Worm (Caenorhabditis elegans) whole organism, L2 larva: ENCODE data around the gene C27H5.6.
A peak's percentile ranks its signal among the peaks of the same experiment; 100 is the strongest.

ENCODE experiments used
- C34F6.9 ChIP-seq: fragments of 150-350 bp; optimal IDR thresholded peaks from 2 replicates; lab custom pipeline; 2014; ENCODE audit warnings: missing biosample characterization, missing genetic modification characterization
- F13H6.1 ChIP-seq: sonication (generic microtip); optimal IDR thresholded peaks from 2 replicates; lab custom pipeline; 2016; ENCODE audit warnings: missing genetic modification characterization, missing compliant biosample characterization
- R02D3.7 ChIP-seq: fragments of 150-350 bp; optimal IDR thresholded peaks from 2 replicates; lab custom pipeline; 2014; ENCODE audit warnings: missing biosample characterization, missing genetic modification characterization
- Y55F3AM.14 ChIP-seq: fragments of 200-800 bp; sonication (Bioruptor generic); optimal IDR thresholded peaks from 2 replicates; lab custom pipeline; 2018; ENCODE audit warnings: mild to moderate bottlenecking, missing genetic modification characterization, missing compliant biosample characterization
- alr-1 ChIP-seq: fragments of 150-350 bp; optimal IDR thresholded peaks from 2 replicates; lab custom pipeline; 2014; ENCODE audit warnings: missing biosample characterization, missing genetic modification characterization
- blmp-1 ChIP-seq: sonication (generic microtip); optimal IDR thresholded peaks from 2 replicates; lab custom pipeline; 2017; ENCODE audit warnings: missing genetic modification characterization, mild to moderate bottlenecking, missing compliant biosample characterization, antibody characterized with exemption, moderate library complexity; ENCODE audit not compliant: insufficient read depth
- ceh-16 ChIP-seq: fragments of 150-350 bp; optimal IDR thresholded peaks from 2 replicates; lab custom pipeline; 2014; ENCODE audit warnings: missing biosample characterization, missing genetic modification characterization
- ceh-82 ChIP-seq: fragments of 150-350 bp; optimal IDR thresholded peaks from 2 replicates; lab custom pipeline; 2014; ENCODE audit warnings: missing biosample characterization, missing genetic modification characterization
- crh-2 ChIP-seq: sonication (generic microtip); optimal IDR thresholded peaks from 2 replicates; lab custom pipeline; 2017; ENCODE audit warnings: missing biosample characterization, missing genetic modification characterization
- dmd-4 ChIP-seq: sonication (generic microtip); optimal IDR thresholded peaks from 2 replicates; lab custom pipeline; 2017; ENCODE audit warnings: missing biosample characterization, missing genetic modification characterization
- egl-27 ChIP-seq: sonication (generic microtip); optimal IDR thresholded peaks from 3 replicates; lab custom pipeline; 2017; ENCODE audit warnings: missing biosample characterization, missing genetic modification reagents, missing genetic modification characterization
- elt-1 ChIP-seq: fragments of 150-350 bp; optimal IDR thresholded peaks from 2 replicates; lab custom pipeline; 2014; ENCODE audit warnings: missing biosample characterization, missing genetic modification characterization
- fos-1 ChIP-seq: fragments of 150-350 bp; optimal IDR thresholded peaks from 2 replicates; lab custom pipeline; 2014; ENCODE audit warnings: missing biosample characterization, missing genetic modification characterization
- gmeb-1 ChIP-seq: fragments of 150-350 bp; optimal IDR thresholded peaks from 2 replicates; lab custom pipeline; 2014; ENCODE audit warnings: missing biosample characterization, missing genetic modification characterization
- lin-11 ChIP-seq: fragments of 150-350 bp; sonication (generic microtip); optimal IDR thresholded peaks from 2 replicates; lab custom pipeline; 2014; ENCODE audit warnings: missing biosample characterization, missing genetic modification characterization, inconsistent platforms, mixed read lengths
- lin-13 ChIP-seq: fragments of 150-350 bp; optimal IDR thresholded peaks from 2 replicates; lab custom pipeline; 2014; ENCODE audit warnings: missing biosample characterization, missing genetic modification reagents, missing genetic modification characterization
- lsy-2 ChIP-seq, 2 experiments: fragments of 150-350 bp in 1 of 2; sonication (generic microtip) in 1 of 2; optimal IDR thresholded peaks; 2 replicates each; lab custom pipeline; 2014 to 2017; ENCODE audit warnings: missing biosample characterization in 2 of 2, missing genetic modification characterization in 2 of 2
- mab-5 ChIP-seq: fragments of 150-350 bp; optimal IDR thresholded peaks from 2 replicates; lab custom pipeline; 2014; ENCODE audit warnings: missing biosample characterization, missing genetic modification characterization
- mbf-1 ChIP-seq: sonication (generic microtip); optimal IDR thresholded peaks from 2 replicates; lab custom pipeline; 2017; ENCODE audit warnings: missing biosample characterization, missing genetic modification characterization
- mdl-1 ChIP-seq, 2 experiments: fragments of 150-350 bp in 1 of 2; sonication (generic microtip) in 1 of 2; optimal IDR thresholded peaks; 2 replicates each; lab custom pipeline; 2017; ENCODE audit warnings: missing biosample characterization in 2 of 2, missing genetic modification characterization in 2 of 2
- nhr-10 ChIP-seq: sonication (generic microtip); optimal IDR thresholded peaks from 2 replicates; lab custom pipeline; 2017; ENCODE audit warnings: missing biosample characterization, missing genetic modification characterization
- nhr-11 ChIP-seq: fragments of 150-350 bp; optimal IDR thresholded peaks from 2 replicates; lab custom pipeline; 2014; ENCODE audit warnings: missing biosample characterization, missing genetic modification characterization
- nhr-12 ChIP-seq: fragments of 150-350 bp; optimal IDR thresholded peaks from 2 replicates; lab custom pipeline; 2014; ENCODE audit warnings: missing biosample characterization, missing genetic modification characterization
- nhr-129 ChIP-seq: fragments of 150-350 bp; optimal IDR thresholded peaks from 2 replicates; lab custom pipeline; 2014; ENCODE audit warnings: missing biosample characterization, missing genetic modification characterization
- nhr-21 ChIP-seq: fragments of 150-350 bp; optimal IDR thresholded peaks from 2 replicates; lab custom pipeline; 2014; ENCODE audit warnings: missing biosample characterization, missing genetic modification characterization
- nhr-23 ChIP-seq: fragments of 150-350 bp; optimal IDR thresholded peaks from 2 replicates; lab custom pipeline; 2014; ENCODE audit warnings: missing biosample characterization, missing genetic modification reagents, missing genetic modification characterization
- nhr-237 ChIP-seq: fragments of 150-350 bp; optimal IDR thresholded peaks from 2 replicates; lab custom pipeline; 2014; ENCODE audit warnings: missing biosample characterization, missing genetic modification characterization
- nhr-25 ChIP-seq: fragments of 150-350 bp; sonication (generic microtip); optimal IDR thresholded peaks from 3 replicates; lab custom pipeline; 2014; ENCODE audit warnings: missing biosample characterization, missing genetic modification characterization
- nhr-6 ChIP-seq: fragments of 150-350 bp; optimal IDR thresholded peaks from 2 replicates; lab custom pipeline; 2014; ENCODE audit warnings: missing biosample characterization, missing genetic modification characterization
- nhr-77 ChIP-seq: fragments of 150-350 bp; optimal IDR thresholded peaks from 2 replicates; lab custom pipeline; 2014; ENCODE audit warnings: missing biosample characterization, missing genetic modification characterization
- sem-4 ChIP-seq: fragments of 150-350 bp; optimal IDR thresholded peaks from 2 replicates; lab custom pipeline; 2014; ENCODE audit warnings: missing biosample characterization, missing genetic modification reagents, missing genetic modification characterization
- skn-1 ChIP-seq: sonication (generic microtip); optimal IDR thresholded peaks from 2 replicates; lab custom pipeline; 2017; ENCODE audit warnings: missing biosample characterization, missing genetic modification characterization
- sma-3 ChIP-seq: sonication (generic microtip); optimal IDR thresholded peaks from 2 replicates; lab custom pipeline; 2016; ENCODE audit warnings: missing genetic modification reagents, missing genetic modification characterization, missing compliant biosample characterization
- sma-9 ChIP-seq, 2 experiments: fragments of 150-350 bp in 1 of 2; sonication (generic microtip) in 1 of 2; optimal IDR thresholded peaks; 2 replicates each; lab custom pipeline; 2014 to 2016; ENCODE audit warnings: missing genetic modification characterization in 2 of 2, mild to moderate bottlenecking in 1 of 2, missing biosample characterization in 1 of 2, missing compliant biosample characterization in 1 of 2, missing genetic modification reagents in 1 of 2, moderate library complexity in 1 of 2
- snpc-4 ChIP-seq: fragments of 150-350 bp; optimal IDR thresholded peaks from 2 replicates; lab custom pipeline; 2014; ENCODE audit warnings: missing biosample characterization, missing genetic modification characterization
- unc-55 ChIP-seq: fragments of 150-350 bp; sonication (generic microtip); optimal IDR thresholded peaks from 3 replicates; lab custom pipeline; 2014; ENCODE audit warnings: missing biosample characterization, missing genetic modification reagents, missing genetic modification characterization
- zag-1 ChIP-seq: fragments of 150-350 bp; optimal IDR thresholded peaks from 2 replicates; lab custom pipeline; 2014; ENCODE audit warnings: missing biosample characterization, missing genetic modification characterization
- ztf-1 ChIP-seq: fragments of 200-800 bp; sonication (Bioruptor generic); conservative IDR thresholded peaks from 2 replicates; pipeline ENCODE4 v1.3.6; 2022; ENCODE audit warnings: missing genetic modification characterization, missing compliant biosample characterization
- ztf-11 ChIP-seq: sonication (generic microtip); optimal IDR thresholded peaks from 2 replicates; lab custom pipeline; 2017; ENCODE audit warnings: missing biosample characterization, missing genetic modification characterization
- ztf-4 ChIP-seq: fragments of 150-350 bp; optimal IDR thresholded peaks from 2 replicates; lab custom pipeline; 2014; ENCODE audit warnings: missing biosample characterization, missing genetic modification characterization

Gene C27H5.6

DNA sequence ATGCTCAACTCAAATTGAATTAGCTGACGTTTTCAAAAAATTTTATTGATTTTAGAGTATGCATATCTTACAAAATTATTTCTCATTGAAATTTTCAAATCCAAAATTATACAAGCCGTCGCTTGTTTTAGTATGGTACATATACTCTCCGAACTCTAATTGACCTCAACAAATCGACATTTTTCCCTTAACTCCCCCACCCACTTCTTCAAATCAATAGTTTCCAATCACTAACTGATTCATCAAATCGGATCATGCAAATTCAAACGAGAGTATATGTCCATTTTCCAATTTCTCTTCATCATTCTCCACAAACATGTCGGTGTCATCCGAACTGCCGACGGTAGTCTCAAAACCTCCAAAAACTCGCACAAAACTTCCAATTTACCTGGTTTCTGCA, 2.1 kb upstream of the C27H5.6 start, which contains the start of gene E04F6.4:
Gene E04F6.4 (plus strand): TSS at position 301 of the 400 bp plus-strand sequence.
- TF ChIP-seq elt-1 (tag; lab: Kevin White, UChicago) (no peak), lin-11 (no peak), mdl-1 (tag; optimal IDR thresholded peaks at IDR 0.05; lab: Kevin White, UChicago) (no peak)

DNA sequence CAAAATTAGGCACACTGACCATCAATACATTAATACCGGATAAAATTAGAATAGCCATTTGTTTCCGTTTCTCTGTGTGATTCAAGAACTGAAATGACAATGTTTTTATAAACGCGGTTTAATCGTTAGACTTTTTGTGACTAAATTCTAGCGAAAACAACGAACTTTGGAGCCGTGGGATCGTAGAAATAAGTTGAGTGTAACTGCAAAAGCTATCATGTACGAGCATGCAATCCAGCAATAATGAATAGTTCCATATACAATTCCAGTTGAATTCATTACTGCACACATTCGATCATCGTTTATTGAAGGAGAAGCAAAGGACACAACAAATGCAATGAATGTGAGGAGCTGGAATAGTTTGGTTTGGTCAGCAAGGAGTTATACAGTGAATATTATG, 893 bp downstream of the C27H5.6 start:
- TF ChIP-seq ztf-1, result no peak
- no peak for TF ChIP-seq lin-13
- no peak for TF ChIP-seq nhr-25 (tag; lab: Kevin White, UChicago)
- TF ChIP-seq ceh-82 (tag; lab: Kevin White, UChicago), result no peak
- no peak for TF ChIP-seq nhr-23 (tag; lab: Kevin White, UChicago)
- no peak for TF ChIP-seq nhr-21
- TF ChIP-seq nhr-6, result no peak
- no peak for TF ChIP-seq C34F6.9 (tag; lab: Kevin White, UChicago)
- no peak for TF ChIP-seq nhr-11 (tag; lab: Kevin White, UChicago)
- no peak for TF ChIP-seq unc-55 (GFP tag; lab: Kevin White, UChicago)
- no peak for TF ChIP-seq dmd-4 (tag; lab: Kevin White, UChicago)
- TF ChIP-seq crh-2 (tag; lab: Kevin White, UChicago), result no peak
- TF ChIP-seq R02D3.7, result no peak
- no peak for TF ChIP-seq nhr-12
- no peak for TF ChIP-seq mbf-1 (tag; lab: Kevin White, UChicago)
- no peak for TF ChIP-seq elt-1 (tag; lab: Kevin White, UChicago)
- no peak for TF ChIP-seq nhr-10
- TF ChIP-seq F13H6.1, result no peak

DNA sequence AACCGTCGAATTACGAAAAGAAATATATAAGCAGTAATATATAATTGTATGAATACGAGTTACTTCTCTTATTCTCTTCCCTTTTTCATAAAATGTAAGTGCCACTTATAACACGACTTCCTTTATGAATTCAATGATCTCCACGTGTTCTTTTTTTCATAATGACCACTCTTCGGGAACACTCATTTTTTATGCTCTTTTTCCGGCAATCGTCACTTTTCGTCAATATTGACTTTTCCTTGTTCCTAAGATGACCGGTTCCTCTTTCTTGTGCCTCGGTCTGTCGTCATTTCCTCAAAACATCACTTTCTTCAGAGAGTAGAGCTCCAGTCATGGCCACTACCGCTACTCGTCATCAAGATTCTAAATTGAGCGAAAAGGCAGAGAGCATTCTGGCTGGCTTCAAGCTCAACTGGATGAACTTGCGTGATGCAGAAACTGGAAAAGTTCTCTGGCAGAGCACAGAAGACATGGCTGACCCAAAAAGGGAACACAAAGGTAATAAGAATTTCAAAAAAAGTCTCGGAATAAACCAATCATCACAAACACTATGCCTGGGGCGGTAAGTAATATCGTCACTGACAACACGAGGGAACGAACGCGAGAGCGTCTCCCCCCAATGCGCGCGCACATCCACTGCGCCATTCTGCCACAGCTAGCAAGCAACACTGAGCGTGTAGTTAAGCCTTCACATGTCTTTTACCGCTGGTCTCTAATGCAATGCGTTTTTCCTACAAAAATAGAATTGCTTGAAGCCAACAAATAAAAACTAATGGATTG, 3.3 kb downstream of the C27H5.6 start, which contains the start of gene pdl-1:
Gene pdl-1 (plus strand): TSS at position 309 of the 780 bp plus-strand sequence.
- peak; percentile 15 for TF ChIP-seq zag-1 (tag; lab: Kevin White, UChicago)
- no peak for TF ChIP-seq elt-1 (tag; lab: Kevin White, UChicago)
- peak; percentile 41 for TF ChIP-seq ceh-16 (tag; lab: Kevin White, UChicago)
- TF ChIP-seq sem-4 (tag; lab: Kevin White, UChicago), result peak; percentile 56
- TF ChIP-seq mab-5, result peak; percentile 56
- TF ChIP-seq F13H6.1, result peak; percentile 65
- peak; percentile 68 for TF ChIP-seq gmeb-1
- TF ChIP-seq nhr-129 (tag; lab: Kevin White, UChicago), result peak; percentile 76
- TF ChIP-seq C34F6.9 (tag; lab: Kevin White, UChicago), result peak; percentile 67
- no peak for TF ChIP-seq dmd-4 (tag; lab: Kevin White, UChicago)
- TF ChIP-seq nhr-237, result no peak
- TF ChIP-seq lin-11, result peak; percentile 81
- TF ChIP-seq lin-13, result peak; percentile 73
- peak; percentile 31 for TF ChIP-seq egl-27
- no peak for TF ChIP-seq mbf-1 (tag; lab: Kevin White, UChicago)
- peak; percentile 7 to 61 for TF ChIP-seq lsy-2 (tag; optimal IDR thresholded peaks at IDR 0.05; lab: Kevin White, UChicago)
- TF ChIP-seq fos-1 (tag; lab: Kevin White, UChicago), result peak; percentile 54
- peak; percentile 55 for TF ChIP-seq sma-3 (GFP tag; lab: Kevin White, UChicago)
- TF ChIP-seq alr-1 (tag; lab: Kevin White, UChicago), result no peak
- TF ChIP-seq crh-2 (tag; lab: Kevin White, UChicago), result peak; percentile 35
- TF ChIP-seq skn-1 (tag; lab: Kevin White, UChicago), result no peak
- peak; percentile 84 for TF ChIP-seq sma-9 (GFP tag; optimal IDR thresholded peaks at IDR 0.05; lab: Kevin White, UChicago)
- TF ChIP-seq sma-9 (tag; optimal IDR thresholded peaks at IDR 0.05; lab: Kevin White, UChicago), result no peak
- TF ChIP-seq unc-55 (GFP tag; lab: Kevin White, UChicago), result peak; percentile 74
- peak in 1 of 2 experiments; percentile 30 for TF ChIP-seq mdl-1 (tag; optimal IDR thresholded peaks at IDR 0.05; lab: Kevin White, UChicago)
- TF ChIP-seq nhr-77, result no peak
- no peak for TF ChIP-seq ztf-11 (tag; lab: Kevin White, UChicago)
- no peak for TF ChIP-seq ceh-82 (tag; lab: Kevin White, UChicago)
- peak; percentile 60 for TF ChIP-seq ztf-4 (tag; lab: Kevin White, UChicago)
- TF ChIP-seq nhr-25 (tag; lab: Kevin White, UChicago), result no peak
- TF ChIP-seq blmp-1 (tag; lab: Kevin White, UChicago), result peak; percentile 25
- TF ChIP-seq snpc-4 (tag; lab: Kevin White, UChicago), result peak; percentile 22
- peak; percentile 74 for TF ChIP-seq nhr-21
- TF ChIP-seq nhr-11 (tag; lab: Kevin White, UChicago), result no peak
- TF ChIP-seq Y55F3AM.14 (GFP tag; lab: Kevin White, UChicago), result peak; percentile 63
- TF ChIP-seq ztf-1, result no peak
